Worm (Caenorhabditis elegans) whole organism, L4/young adult: ENCODE measurements around the gene tag-294.

Experiments
- W03F9.2 ChIP-seq: fragments of 150-350 bp; optimal IDR thresholded peaks from 2 replicates; lab custom pipeline; 2014; ENCODE audit warnings: missing biosample characterization, missing genetic modification characterization
- dao-5 ChIP-seq: sonication (generic microtip); optimal IDR thresholded peaks from 2 replicates; lab custom pipeline; 2016; ENCODE audit warnings: missing genotype, missing genetic modification characterization, moderate library complexity, missing compliant biosample characterization
- him-1 ChIP-seq: sonication (generic microtip); optimal IDR thresholded peaks from 2 replicates; lab custom pipeline; 2016; ENCODE audit warnings: missing genotype, missing genetic modification reagents, missing genetic modification characterization, missing compliant biosample characterization

- TF ChIP-seq W03F9.2 (tag; lab: Kevin White, UChicago) = no peak
- no peak for TF ChIP-seq him-1 (tag; lab: Kevin White, UChicago)
- TF ChIP-seq dao-5 (tag; lab: Kevin White, UChicago) = no peak
Measured at ce11 chrX:5772538-5773154, 9.5 kb upstream of the tag-294 start.
